Fruit fly (Drosophila melanogaster) whole organism, embryonic: ENCODE measurements around the gene mib1.

ENCODE experiments used
- Awh ChIP-seq: fragments of 200-800 bp; sonication (Bioruptor generic); IDR thresholded peaks from 2 replicates; pipeline ENCODE4, ENCODE4 v1.3.6; 2022; ENCODE audit warnings: missing biosample characterization, missing genetic modification characterization
- CG10267 ChIP-seq: fragments of 200-800 bp; sonication (Bioruptor generic); optimal IDR thresholded peaks from 2 replicates; lab custom pipeline; 2018; ENCODE audit warnings: missing biosample characterization, mild to moderate bottlenecking, missing genetic modification characterization, moderate library complexity
- CG12744 ChIP-seq: fragments of 200-800 bp; sonication (Bioruptor generic); optimal IDR thresholded peaks from 2 replicates; lab custom pipeline; 2016; ENCODE audit warnings: missing biosample characterization, missing genetic modification characterization
- CG13123 ChIP-seq: fragments of 200-800 bp; sonication (Bioruptor generic); optimal IDR thresholded peaks from 2 replicates; lab custom pipeline; 2016; ENCODE audit warnings: missing biosample characterization, missing genetic modification characterization
- CG13894 ChIP-seq: fragments of 200-800 bp; sonication (Bioruptor generic); optimal IDR thresholded peaks from 3 replicates; lab custom pipeline; 2018; ENCODE audit warnings: missing biosample characterization, mild to moderate bottlenecking, missing genetic modification characterization, moderate library complexity
- CG15514 ChIP-seq: fragments of 200-800 bp; sonication (Bioruptor generic); optimal IDR thresholded peaks from 3 replicates; lab custom pipeline; 2017; ENCODE audit warnings: missing biosample characterization, missing genetic modification characterization, mild to moderate bottlenecking, moderate library complexity, missing genetic modification reagents
- CG15696 ChIP-seq: fragments of 200-800 bp; sonication (Bioruptor generic); optimal IDR thresholded peaks from 2 replicates; lab custom pipeline; 2019; ENCODE audit warnings: missing biosample characterization, mild to moderate bottlenecking, missing genetic modification characterization, moderate library complexity
- CG17361 ChIP-seq: fragments of 200-800 bp; sonication (Bioruptor generic); IDR thresholded peaks from 3 replicates; pipeline ENCODE4 v1.3.6; 2022; ENCODE audit warnings: missing biosample characterization, missing genetic modification characterization
- CG2202 ChIP-seq: fragments of 200-800 bp; sonication (Bioruptor generic); optimal IDR thresholded peaks from 2 replicates; lab custom pipeline; 2018; ENCODE audit warnings: missing biosample characterization, mild to moderate bottlenecking, missing genetic modification characterization
- CG2875 ChIP-seq: fragments of 200-800 bp; sonication (Bioruptor generic); optimal IDR thresholded peaks from 2 replicates; lab custom pipeline; 2017; ENCODE audit warnings: missing biosample characterization, mild to moderate bottlenecking, missing genetic modification characterization, missing genetic modification reagents
- CG3163 ChIP-seq: fragments of 200-800 bp; sonication (Bioruptor generic); optimal IDR thresholded peaks from 3 replicates; lab custom pipeline; 2016; ENCODE audit warnings: missing biosample characterization, missing genetic modification characterization
- CG32532 ChIP-seq: fragments of 200-800 bp; sonication (Bioruptor generic); IDR thresholded peaks from 2 replicates; pipeline ENCODE4 v1.3.6; 2022; ENCODE audit warnings: missing biosample characterization, missing genetic modification characterization
- CG3847 ChIP-seq: fragments of 200-800 bp; sonication (Bioruptor generic); IDR thresholded peaks from 2 replicates; pipeline ENCODE4 v1.3.6; 2022; ENCODE audit warnings: missing biosample characterization, missing genetic modification characterization
- CG7786 ChIP-seq: fragments of 200-800 bp; sonication (Bioruptor generic); optimal IDR thresholded peaks from 2 replicates; lab custom pipeline; 2016; ENCODE audit warnings: missing biosample characterization, missing genetic modification characterization
- CG8359 ChIP-seq: fragments of 200-800 bp; sonication (Bioruptor generic); optimal IDR thresholded peaks from 2 replicates; lab custom pipeline; 2017; ENCODE audit warnings: missing biosample characterization, mild to moderate bottlenecking, missing genetic modification characterization, borderline replicate concordance
- CG9817 ChIP-seq: fragments of 200-800 bp; sonication (Bioruptor generic); optimal IDR thresholded peaks from 2 replicates; lab custom pipeline; 2018; ENCODE audit warnings: missing biosample characterization, mild to moderate bottlenecking, missing genetic modification characterization, moderate library complexity
- CG9876 ChIP-seq: fragments of 200-800 bp; sonication (Bioruptor generic); optimal IDR thresholded peaks from 2 replicates; lab custom pipeline; 2016; ENCODE audit warnings: missing biosample characterization, missing genetic modification characterization
- Chrac-16 ChIP-seq: fragments of 200-800 bp; sonication (Bioruptor generic); optimal IDR thresholded peaks from 3 replicates; lab custom pipeline; 2016; ENCODE audit warnings: missing biosample characterization, missing genetic modification characterization
- D ChIP-seq, 2 experiments: fragments of 200-800 bp in 1 of 2; fragments of >200 bp in 1 of 2; sonication (Bioruptor generic) in 1 of 2; optimal IDR thresholded peaks; 2 replicates in 1 of 2; 3 replicates in 1 of 2; lab custom pipeline; 2017; ENCODE audit warnings: mild to moderate bottlenecking in 1 of 2, missing biosample characterization in 1 of 2, missing genetic modification characterization in 1 of 2, missing genetic modification reagents in 1 of 2
- D19A ChIP-seq: fragments of 200-800 bp; optimal IDR thresholded peaks from 3 replicates; lab custom pipeline; 2019; ENCODE audit warnings: missing biosample characterization, mild to moderate bottlenecking, missing genetic modification characterization, moderate library complexity
- Dref ChIP-seq: fragments of 200-800 bp; sonication (Bioruptor generic); IDR thresholded peaks from 2 replicates; pipeline ENCODE4 v1.3.6; 2022; ENCODE audit warnings: missing biosample characterization, missing genetic modification characterization
- Hand ChIP-seq: fragments of 200-800 bp; sonication (Bioruptor generic); optimal IDR thresholded peaks from 2 replicates; lab custom pipeline; 2017; ENCODE audit warnings: mild to moderate bottlenecking, missing biosample characterization, missing genetic modification reagents, missing genetic modification characterization
- HmgD ChIP-seq: fragments of 200-800 bp; sonication (Bioruptor generic); optimal IDR thresholded peaks from 3 replicates; lab custom pipeline; 2016; ENCODE audit warnings: missing biosample characterization, missing genetic modification characterization
- Kr ChIP-seq: fragments of 200-800 bp; sonication (Bioruptor generic); optimal IDR thresholded peaks from 2 replicates; lab custom pipeline; 2017; ENCODE audit warnings: missing biosample characterization, mild to moderate bottlenecking, missing genetic modification characterization
- Myb ChIP-seq: fragments of 200-800 bp; sonication (Bioruptor generic); optimal IDR thresholded peaks from 2 replicates; lab custom pipeline; 2016; ENCODE audit warnings: missing biosample characterization, missing genetic modification characterization
- Nf-YC ChIP-seq: fragments of 200-800 bp; optimal IDR thresholded peaks from 3 replicates; lab custom pipeline; 2019; ENCODE audit warnings: missing biosample characterization, mild to moderate bottlenecking, missing genetic modification characterization, moderate library complexity
- Usf ChIP-seq: fragments of 200-800 bp; sonication (Bioruptor generic); optimal IDR thresholded peaks from 2 replicates; lab custom pipeline; 2017; ENCODE audit warnings: missing genotype, missing biosample characterization, missing genetic modification characterization
- aop ChIP-seq: fragments of 200-800 bp; sonication (Bioruptor generic); IDR thresholded peaks from 2 replicates; pipeline ENCODE4 v1.3.6; 2022; ENCODE audit warnings: missing biosample characterization, missing genetic modification characterization
- ap ChIP-seq: fragments of 200-800 bp; sonication (Bioruptor generic); IDR thresholded peaks from 2 replicates; pipeline ENCODE4 v1.3.6; 2022; ENCODE audit warnings: missing biosample characterization, missing genetic modification characterization
- bbx ChIP-seq: fragments of 200-800 bp; sonication (Bioruptor generic); IDR thresholded peaks from 2 replicates; pipeline ENCODE4 v1.3.6; 2022; ENCODE audit warnings: missing biosample characterization, missing genetic modification characterization; ENCODE audit not compliant: partially characterized antibody
- bowl ChIP-seq: fragments of 200-800 bp; sonication (Bioruptor generic); IDR thresholded peaks from 2 replicates; pipeline ENCODE4 v1.3.6; 2022; ENCODE audit warnings: missing biosample characterization, missing genetic modification characterization
- cas ChIP-seq: fragments of 200-800 bp; sonication (Bioruptor generic); IDR thresholded peaks from 2 replicates; pipeline ENCODE4 v1.3.6; 2022; ENCODE audit warnings: missing biosample characterization, missing genetic modification characterization
- cato ChIP-seq: fragments of 200-800 bp; sonication (Bioruptor generic); optimal IDR thresholded peaks from 2 replicates; lab custom pipeline; 2016; ENCODE audit warnings: missing biosample characterization, missing genetic modification characterization, borderline replicate concordance
- esg ChIP-seq: fragments of 200-800 bp; sonication (Bioruptor generic); conservative IDR thresholded peaks from 2 replicates; pipeline ENCODE4 v1.3.6; 2022; ENCODE audit warnings: missing biosample characterization, missing genetic modification characterization
- gce ChIP-seq: fragments of 200-800 bp; sonication (Bioruptor generic); IDR thresholded peaks from 3 replicates; pipeline ENCODE4 v1.3.6; 2022; ENCODE audit warnings: missing biosample characterization, missing genetic modification characterization
- gsb-n ChIP-seq: fragments of 200-800 bp; sonication (Bioruptor generic); optimal IDR thresholded peaks from 3 replicates; lab custom pipeline; 2018; ENCODE audit warnings: missing biosample characterization, mild to moderate bottlenecking, missing genetic modification characterization
- peb ChIP-seq: fragments of 200-800 bp; sonication (Bioruptor generic); IDR thresholded peaks from 2 replicates; pipeline ENCODE4 v1.3.6; 2022; ENCODE audit warnings: missing biosample characterization, missing genetic modification characterization
- phol ChIP-seq: fragments of 200-800 bp; sonication (Bioruptor generic); optimal IDR thresholded peaks from 3 replicates; lab custom pipeline; 2018; ENCODE audit warnings: missing biosample characterization, mild to moderate bottlenecking, missing genetic modification characterization, moderate library complexity
- prd ChIP-seq, 3 experiments: fragments of >200 bp in 2 of 3; fragments of 200-800 bp in 1 of 3; sonication (Bioruptor generic) in 1 of 3; optimal IDR thresholded peaks in 2 of 3; IDR thresholded peaks in 1 of 3; 2 replicates in 2 of 3; 3 replicates in 1 of 3; pipeline versions ENCODE4 v1.3.6 to Lab custom; 2017 to 2022; ENCODE audit warnings: missing biosample characterization in 1 of 3, missing genetic modification characterization in 1 of 3
- sd ChIP-seq: fragments of 200-800 bp; sonication (Bioruptor generic); optimal IDR thresholded peaks from 3 replicates; lab custom pipeline; 2018; ENCODE audit warnings: missing biosample characterization, mild to moderate bottlenecking, missing genetic modification characterization, moderate library complexity
- slou ChIP-seq: fragments of 200-800 bp; sonication (Bioruptor generic); optimal IDR thresholded peaks from 3 replicates; lab custom pipeline; 2016; ENCODE audit warnings: missing biosample characterization, missing genetic modification characterization
- sna ChIP-seq: fragments of 200-800 bp; sonication (Bioruptor generic); IDR thresholded peaks from 2 replicates; pipeline ENCODE4 v1.3.6; 2022; ENCODE audit warnings: missing biosample characterization, missing genetic modification characterization; ENCODE audit not compliant: partially characterized antibody
- trem ChIP-seq: fragments of 200-800 bp; optimal IDR thresholded peaks from 3 replicates; lab custom pipeline; 2019; ENCODE audit warnings: missing biosample characterization, mild to moderate bottlenecking, missing genetic modification characterization, moderate library complexity
- twi ChIP-seq: fragments of 200-800 bp; optimal IDR thresholded peaks from 2 replicates; lab custom pipeline; 2019; ENCODE audit warnings: missing biosample characterization, mild to moderate bottlenecking, missing genetic modification characterization, moderate library complexity
- vvl ChIP-seq: fragments of 200-800 bp; sonication (Bioruptor generic); IDR thresholded peaks from 2 replicates; pipeline ENCODE4 v1.3.6; 2022; ENCODE audit warnings: missing biosample characterization, missing genetic modification characterization
- zf30C ChIP-seq: fragments of 200-800 bp; sonication (Bioruptor generic); optimal IDR thresholded peaks from 3 replicates; lab custom pipeline; 2018; ENCODE audit warnings: missing biosample characterization, mild to moderate bottlenecking, missing genetic modification characterization
- zfh2 ChIP-seq: fragments of 200-800 bp; sonication (Bioruptor generic); optimal IDR thresholded peaks from 2 replicates; lab custom pipeline; 2016; ENCODE audit warnings: missing biosample characterization, missing genetic modification characterization

Gene mib1

dm6 chr3L:16015765-16016760 lies 4.5 kb upstream of the mib1 start (continued):
- peak; percentile 58 for TF ChIP-seq phol (tag; lab: Kevin White, UChicago)
- TF ChIP-seq HmgD (GFP tag; lab: Kevin White, UChicago), result no peak
- no peak for TF ChIP-seq aop (GFP tag; lab: Robert Waterston, UW)
- TF ChIP-seq CG3847, result no peak
- TF ChIP-seq D19A (tag; lab: Kevin White, UChicago), result peak; percentile 51
- TF ChIP-seq sna, result no peak
- TF ChIP-seq zf30C (GFP tag; lab: Kevin White, UChicago), result peak; percentile 75
- no peak for TF ChIP-seq bbx (GFP tag; lab: Robert Waterston, UW)
- no peak for TF ChIP-seq Chrac-16 (GFP tag; lab: Kevin White, UChicago)
- TF ChIP-seq Nf-YC (tag; lab: Kevin White, UChicago), result no peak
- no peak for TF ChIP-seq Myb (GFP tag; lab: Kevin White, UChicago)
- no peak for TF ChIP-seq esg
- TF ChIP-seq slou (GFP tag; lab: Kevin White, UChicago), result no peak
- TF ChIP-seq CG2875 (GFP tag; lab: Kevin White, UChicago), result no peak
- TF ChIP-seq CG32532 (GFP tag; lab: Robert Waterston, UW), result no peak
- TF ChIP-seq CG10267 (tag; lab: Kevin White, UChicago), result peak; percentile 67
- no peak for TF ChIP-seq CG9817 (tag; lab: Kevin White, UChicago)

dm6 chr3L:16014515-16014914 lies 2.9 kb upstream of the mib1 start:
- TF ChIP-seq CG12744 (GFP tag; lab: Kevin White, UChicago), result no peak
- no peak for TF ChIP-seq Hand (GFP tag; lab: Kevin White, UChicago)
- TF ChIP-seq CG13123 (GFP tag; lab: Kevin White, UChicago), result no peak
- no peak for TF ChIP-seq Dref (GFP tag; lab: Robert Waterston, UW)
- TF ChIP-seq CG15696, result no peak
- TF ChIP-seq sd (tag; lab: Kevin White, UChicago), result peak; percentile 65
- TF ChIP-seq CG17361 (GFP tag; lab: Robert Waterston, UW), result no peak
- no peak for TF ChIP-seq ap (GFP tag; lab: Robert Waterston, UW)
- no peak for TF ChIP-seq prd (optimal IDR thresholded peaks at IDR 0.05; lab: Kevin White, UChicago)
- no peak for TF ChIP-seq prd (GFP tag; IDR thresholded peaks at IDR 0.05; lab: Robert Waterston, UW)
- TF ChIP-seq peb, result no peak
- TF ChIP-seq CG2202 (tag; lab: Kevin White, UChicago), result no peak
- no peak for TF ChIP-seq cato (GFP tag; lab: Kevin White, UChicago)
- TF ChIP-seq cas, result no peak
- TF ChIP-seq bowl (GFP tag; lab: Robert Waterston, UW), result peak; percentile 48; the same call in 1 of the 2 replicates
- no peak for TF ChIP-seq bbx (GFP tag; lab: Robert Waterston, UW)
- no peak for TF ChIP-seq trem (tag; lab: Kevin White, UChicago)
- TF ChIP-seq CG13894, result peak; percentile 75
- TF ChIP-seq Kr, result no peak
- TF ChIP-seq CG3163 (GFP tag; lab: Kevin White, UChicago), result no peak
- TF ChIP-seq CG9876 (GFP tag; lab: Kevin White, UChicago), result no peak
- TF ChIP-seq gce (GFP tag; lab: Robert Waterston, UW), result no peak
- TF ChIP-seq zfh2 (GFP tag; lab: Kevin White, UChicago), result no peak
- no peak for TF ChIP-seq twi (tag; lab: Kevin White, UChicago)
- TF ChIP-seq gsb-n (tag; lab: Kevin White, UChicago), result no peak
- TF ChIP-seq D (optimal IDR thresholded peaks at IDR 0.05; lab: Kevin White, UChicago), result no peak
- no peak for TF ChIP-seq D (GFP tag; optimal IDR thresholded peaks at IDR 0.05; lab: Kevin White, UChicago)
- TF ChIP-seq CG7786 (GFP tag; lab: Kevin White, UChicago), result no peak
- peak; percentile 43; the same call in 1 of the 2 replicates for TF ChIP-seq vvl
- no peak for TF ChIP-seq Usf
- peak; percentile 80 for TF ChIP-seq Awh
- TF ChIP-seq CG15514 (GFP tag; lab: Kevin White, UChicago), result no peak
- no peak for TF ChIP-seq CG8359 (GFP tag; lab: Kevin White, UChicago)
